Fruit fly (Drosophila melanogaster) whole organism, embryonic: ENCODE results near the gene CG4465.

Source experiments
- CG18262 ChIP-seq: fragments of 200-800 bp; optimal IDR thresholded peaks from 3 replicates; lab custom pipeline; 2019; ENCODE audit warnings: missing biosample characterization, mild to moderate bottlenecking, missing genetic modification characterization, moderate library complexity
- CG2678 ChIP-seq: fragments of 200-800 bp; sonication (Bioruptor generic); optimal IDR thresholded peaks from 3 replicates; lab custom pipeline; 2019; ENCODE audit warnings: missing biosample characterization, mild to moderate bottlenecking, missing genetic modification characterization, moderate library complexity
- CG31441 ChIP-seq: fragments of 200-800 bp; sonication (Bioruptor generic); IDR thresholded peaks from 2 replicates; pipeline ENCODE4 v1.3.6; 2022; ENCODE audit warnings: missing biosample characterization, missing genetic modification characterization
- CG6765 ChIP-seq: fragments of 200-800 bp; sonication (Bioruptor generic); optimal IDR thresholded peaks from 3 replicates; lab custom pipeline; 2017; ENCODE audit warnings: missing biosample characterization, mild to moderate bottlenecking, missing genetic modification characterization
- ERR ChIP-seq: fragments of 200-800 bp; sonication (Bioruptor generic); optimal IDR thresholded peaks from 2 replicates; lab custom pipeline; 2016; ENCODE audit warnings: missing biosample characterization, missing genetic modification characterization
- Hr51 ChIP-seq, 2 experiments: fragments of 200-800 bp; sonication (Bioruptor generic); optimal IDR thresholded peaks; 2 replicates in 1 of 2; 3 replicates in 1 of 2; lab custom pipeline; 2016 to 2018; ENCODE audit warnings: missing biosample characterization in 2 of 2, missing genetic modification characterization in 2 of 2, mild to moderate bottlenecking in 1 of 2, moderate library complexity in 1 of 2
- Max ChIP-seq: fragments of 200-800 bp; sonication (Bioruptor generic); optimal IDR thresholded peaks from 2 replicates; lab custom pipeline; 2016; ENCODE audit warnings: missing biosample characterization, mild to moderate bottlenecking, missing genetic modification characterization
- cad ChIP-seq: fragments of >200 bp; optimal IDR thresholded peaks from 2 replicates; lab custom pipeline; 2017; ENCODE audit warnings: missing biosample characterization, missing genetic modification characterization
- vvl ChIP-seq: fragments of 200-800 bp; sonication (Bioruptor generic); IDR thresholded peaks from 2 replicates; pipeline ENCODE4 v1.3.6; 2022; ENCODE audit warnings: missing biosample characterization, missing genetic modification characterization

- TF ChIP-seq ERR (GFP tag; lab: Kevin White, UChicago) (no peak), Hr51 (GFP tag; optimal IDR thresholded peaks at IDR 0.05; lab: Kevin White, UChicago) (no peak), CG18262 (tag; lab: Kevin White, UChicago) (no peak), cad (no peak), vvl (GFP tag; lab: Robert Waterston, UW) (no peak), Max (GFP tag; lab: Kevin White, UChicago) (no peak), CG31441 (GFP tag; lab: Robert Waterston, UW) (no peak), CG2678 (tag; lab: Kevin White, UChicago) (no peak), CG6765 (no peak)
Measured at dm6 chr3R:19888156-19888784, 29.4 kb downstream of the CG4465 start, which contains the start of gene ninaE.
